Fruit fly (Drosophila melanogaster) whole organism, adult: Measurements from ENCODE around the gene CG11085.

ENCODE experiments used
- CG14711 ChIP-seq: fragments of 200-800 bp; sonication (Bioruptor generic); optimal IDR thresholded peaks from 2 replicates; lab custom pipeline; 2018; ENCODE audit warnings: missing biosample characterization, mild to moderate bottlenecking, missing genetic modification characterization, moderate library complexity
- CG1620 ChIP-seq: fragments of 200-800 bp; sonication (Bioruptor generic); optimal IDR thresholded peaks from 2 replicates; lab custom pipeline; 2016; ENCODE audit warnings: missing biosample characterization, missing genetic modification characterization
- CG33017 ChIP-seq: fragments of 200-800 bp; sonication (Bioruptor generic); optimal IDR thresholded peaks from 2 replicates; lab custom pipeline; 2018; ENCODE audit warnings: missing biosample characterization, mild to moderate bottlenecking, missing genetic modification characterization, moderate library complexity
- CG5204 ChIP-seq: fragments of 200-800 bp; sonication (Bioruptor generic); optimal IDR thresholded peaks from 2 replicates; lab custom pipeline; 2016; ENCODE audit warnings: missing biosample characterization, missing genetic modification characterization
- CG7045 ChIP-seq: fragments of 200-800 bp; sonication (Bioruptor generic); optimal IDR thresholded peaks from 2 replicates; lab custom pipeline; 2017; ENCODE audit warnings: missing biosample characterization, mild to moderate bottlenecking, missing genetic modification characterization
- CG7101 ChIP-seq: fragments of 200-800 bp; sonication (Bioruptor generic); optimal IDR thresholded peaks from 2 replicates; lab custom pipeline; 2018; ENCODE audit warnings: missing biosample characterization, mild to moderate bottlenecking, missing genetic modification characterization, moderate library complexity
- Clk ChIP-seq: fragments of 200-800 bp; sonication (Bioruptor generic); optimal IDR thresholded peaks from 2 replicates; lab custom pipeline; 2017; ENCODE audit warnings: missing biosample characterization, missing genetic modification characterization
- Crg-1 ChIP-seq: fragments of 200-800 bp; sonication (Bioruptor generic); optimal IDR thresholded peaks from 2 replicates; lab custom pipeline; 2016; ENCODE audit warnings: missing biosample characterization, missing genetic modification characterization
- cic ChIP-seq: fragments of 200-800 bp; sonication (Bioruptor generic); optimal IDR thresholded peaks from 2 replicates; lab custom pipeline; 2017; ENCODE audit warnings: missing biosample characterization, mild to moderate bottlenecking, missing genetic modification characterization, moderate library complexity
- kay ChIP-seq: fragments of 200-800 bp; sonication (Bioruptor generic); peaks from one replicate; lab custom pipeline; 2016; ENCODE audit warnings: missing biosample characterization, missing genetic modification characterization, borderline replicate concordance
- ovo ChIP-seq: fragments of 200-800 bp; sonication (Bioruptor generic); optimal IDR thresholded peaks from 2 replicates; lab custom pipeline; 2016; ENCODE audit warnings: missing biosample characterization, missing genetic modification characterization
- toe ChIP-seq: fragments of 200-800 bp; sonication (Bioruptor generic); optimal IDR thresholded peaks from 2 replicates; lab custom pipeline; 2016; ENCODE audit warnings: missing biosample characterization, missing genetic modification characterization

dm6 chrX:12568292-12568923 is 47.7 kb upstream of the CG11085 start, which contains the start of gene hwt:
- no peak for TF ChIP-seq Crg-1
- no peak for TF ChIP-seq CG5204 (GFP tag; lab: Kevin White, UChicago)
- TF ChIP-seq cic (GFP tag; lab: Kevin White, UChicago), result no peak
- no peak for TF ChIP-seq toe (GFP tag; lab: Kevin White, UChicago)
- no peak for TF ChIP-seq kay (GFP tag; lab: Kevin White, UChicago)
- TF ChIP-seq Clk (GFP tag; lab: Kevin White, UChicago), result no peak
- TF ChIP-seq CG33017 (tag; lab: Kevin White, UChicago), result no peak
- TF ChIP-seq CG7101 (tag; lab: Kevin White, UChicago), result no peak
- no peak for TF ChIP-seq ovo (GFP tag; lab: Kevin White, UChicago)
- no peak for TF ChIP-seq CG14711 (tag; lab: Kevin White, UChicago)
- no peak for TF ChIP-seq CG1620
- no peak for TF ChIP-seq CG7045 (GFP tag; lab: Kevin White, UChicago)
